Fruit fly (Drosophila melanogaster) whole organism, prepupa: ENCODE data around the gene Fcp3C.

Source experiments
- CG10631 ChIP-seq: fragments of 200-800 bp; sonication (Bioruptor generic); optimal IDR thresholded peaks from 2 replicates; lab custom pipeline; 2016; ENCODE audit warnings: missing biosample characterization, missing genetic modification characterization
- CG10669 ChIP-seq: fragments of 200-800 bp; sonication (Bioruptor generic); optimal IDR thresholded peaks from 3 replicates; lab custom pipeline; 2018; ENCODE audit warnings: missing biosample characterization, mild to moderate bottlenecking, missing genetic modification characterization, moderate library complexity
- CG11294 ChIP-seq: fragments of 200-800 bp; sonication (Bioruptor generic); IDR thresholded peaks from 2 replicates; pipeline ENCODE4 v1.3.6; 2022; ENCODE audit warnings: missing biosample characterization, missing genetic modification characterization
- CG11762 ChIP-seq: fragments of 200-800 bp; sonication (Bioruptor generic); optimal IDR thresholded peaks from 3 replicates; lab custom pipeline; 2016; ENCODE audit warnings: missing biosample characterization, missing genetic modification characterization; ENCODE audit not compliant: insufficient read depth
- CG11902 ChIP-seq: fragments of 200-800 bp; sonication (Bioruptor generic); optimal IDR thresholded peaks from 3 replicates; lab custom pipeline; 2016; ENCODE audit warnings: missing biosample characterization, missing genetic modification characterization
- CG15336 ChIP-seq: fragments of 200-800 bp; sonication (Bioruptor generic); IDR thresholded peaks from 2 replicates; pipeline ENCODE4 v1.3.6; 2022; ENCODE audit warnings: missing biosample characterization, missing genetic modification characterization
- CG1621 ChIP-seq: fragments of 200-800 bp; sonication (Bioruptor generic); optimal IDR thresholded peaks from 3 replicates; lab custom pipeline; 2018; ENCODE audit warnings: missing biosample characterization, mild to moderate bottlenecking, missing genetic modification characterization
- CG3032 ChIP-seq: fragments of 200-800 bp; optimal IDR thresholded peaks from 2 replicates; lab custom pipeline; 2019; ENCODE audit warnings: missing biosample characterization, mild to moderate bottlenecking, missing genetic modification characterization, moderate library complexity
- CG31627 ChIP-seq: fragments of 200-800 bp; sonication (Bioruptor generic); optimal IDR thresholded peaks from 3 replicates; lab custom pipeline; 2016; ENCODE audit warnings: missing biosample characterization, missing genetic modification characterization
- CG32006 ChIP-seq: fragments of 200-800 bp; sonication (Bioruptor generic); optimal IDR thresholded peaks from 3 replicates; lab custom pipeline; 2017; ENCODE audit warnings: missing biosample characterization, mild to moderate bottlenecking, missing genetic modification characterization
- CG34406 ChIP-seq: fragments of 200-800 bp; sonication (Bioruptor generic); optimal IDR thresholded peaks from 3 replicates; lab custom pipeline; 2016; ENCODE audit warnings: missing biosample characterization, missing genetic modification characterization
- CG3919 ChIP-seq: fragments of 200-800 bp; sonication (Bioruptor generic); optimal IDR thresholded peaks from 3 replicates; lab custom pipeline; 2016; ENCODE audit warnings: missing biosample characterization, missing genetic modification characterization
- CG6163 ChIP-seq: fragments of 200-800 bp; sonication (Bioruptor generic); IDR thresholded peaks from 3 replicates; pipeline ENCODE4 v1.3.6; 2022; ENCODE audit warnings: missing biosample characterization, missing genetic modification characterization
- CG6276 ChIP-seq: fragments of 200-800 bp; sonication (Bioruptor generic); optimal IDR thresholded peaks from 2 replicates; lab custom pipeline; 2017; ENCODE audit warnings: missing biosample characterization, mild to moderate bottlenecking, missing genetic modification characterization
- CG6792 ChIP-seq: fragments of 200-800 bp; sonication (Bioruptor generic); optimal IDR thresholded peaks from 3 replicates; lab custom pipeline; 2016; ENCODE audit warnings: missing biosample characterization, missing genetic modification characterization
- CG6808 ChIP-seq: fragments of 200-800 bp; sonication (Bioruptor generic); optimal IDR thresholded peaks from 3 replicates; lab custom pipeline; 2017; ENCODE audit warnings: missing biosample characterization, missing genetic modification characterization, mild to moderate bottlenecking, moderate library complexity, missing genetic modification reagents
- CG7368 ChIP-seq: fragments of 200-800 bp; sonication (Bioruptor generic); optimal IDR thresholded peaks from 3 replicates; lab custom pipeline; 2016; ENCODE audit warnings: missing biosample characterization, missing genetic modification characterization
- CG8119 ChIP-seq: fragments of 200-800 bp; sonication (Bioruptor generic); IDR thresholded peaks from 3 replicates; pipeline ENCODE4 v1.3.6; 2022; ENCODE audit warnings: missing biosample characterization, missing genetic modification characterization
- CG8319 ChIP-seq: fragments of 200-800 bp; sonication (Bioruptor generic); optimal IDR thresholded peaks from 3 replicates; lab custom pipeline; 2016; ENCODE audit warnings: missing biosample characterization, missing genetic modification characterization
- CG8632 ChIP-seq: fragments of 200-800 bp; sonication (Bioruptor generic); optimal IDR thresholded peaks from 3 replicates; lab custom pipeline; 2016; ENCODE audit warnings: missing biosample characterization, missing genetic modification characterization
- CG9139 ChIP-seq: fragments of 200-800 bp; sonication (Bioruptor generic); optimal IDR thresholded peaks from 3 replicates; lab custom pipeline; 2017; ENCODE audit warnings: missing biosample characterization, mild to moderate bottlenecking, missing genetic modification characterization
- Eip75B ChIP-seq: fragments of 200-800 bp; sonication (Bioruptor generic); optimal IDR thresholded peaks from 3 replicates; lab custom pipeline; 2016; ENCODE audit warnings: missing biosample characterization, missing genetic modification characterization
- Eip93F ChIP-seq: fragments of 200-800 bp; sonication (Bioruptor generic); optimal IDR thresholded peaks from 2 replicates; lab custom pipeline; 2016; ENCODE audit warnings: missing biosample characterization, mild to moderate bottlenecking, missing genetic modification characterization
- Ets21C ChIP-seq: fragments of 200-800 bp; sonication (Bioruptor generic); optimal IDR thresholded peaks from 3 replicates; lab custom pipeline; 2016; ENCODE audit warnings: missing biosample characterization, missing genetic modification characterization
- Ets96B ChIP-seq: fragments of 200-800 bp; optimal IDR thresholded peaks from 2 replicates; lab custom pipeline; 2019; ENCODE audit warnings: missing biosample characterization, mild to moderate bottlenecking, missing genetic modification characterization, moderate library complexity
- Hr38 ChIP-seq: sonication (Bioruptor generic); optimal IDR thresholded peaks from 2 replicates; lab custom pipeline; 2016; ENCODE audit warnings: missing biosample characterization, missing genetic modification characterization
- Hr39 ChIP-seq: fragments of 200-800 bp; sonication (Bioruptor generic); optimal IDR thresholded peaks from 2 replicates; lab custom pipeline; 2016; ENCODE audit warnings: missing biosample characterization, missing genetic modification characterization
- Lpt ChIP-seq: fragments of 200-800 bp; sonication (Bioruptor generic); optimal IDR thresholded peaks from 3 replicates; lab custom pipeline; 2016; ENCODE audit warnings: missing biosample characterization, missing genetic modification characterization
- Met ChIP-seq: fragments of 200-800 bp; sonication (Bioruptor generic); optimal IDR thresholded peaks from 3 replicates; lab custom pipeline; 2016; ENCODE audit warnings: missing biosample characterization, missing genetic modification characterization
- OdsH ChIP-seq: fragments of 200-800 bp; sonication (Bioruptor generic); optimal IDR thresholded peaks from 3 replicates; lab custom pipeline; 2016; ENCODE audit warnings: missing biosample characterization, missing genetic modification characterization
- Smox ChIP-seq: fragments of 200-800 bp; sonication (Bioruptor generic); optimal IDR thresholded peaks from 3 replicates; lab custom pipeline; 2016; ENCODE audit warnings: missing biosample characterization, missing genetic modification characterization
- Sox102F ChIP-seq: fragments of 200-800 bp; sonication (Bioruptor generic); optimal IDR thresholded peaks from 2 replicates; lab custom pipeline; 2016; ENCODE audit warnings: missing biosample characterization, mild to moderate bottlenecking, missing genetic modification characterization
- Sox14 ChIP-seq: fragments of 200-800 bp; sonication (Bioruptor generic); optimal IDR thresholded peaks from 3 replicates; lab custom pipeline; 2016; ENCODE audit warnings: missing biosample characterization, missing genetic modification characterization
- Sox15 ChIP-seq: fragments of 200-800 bp; sonication (Bioruptor generic); optimal IDR thresholded peaks from 3 replicates; lab custom pipeline; 2016; ENCODE audit warnings: missing biosample characterization, missing genetic modification characterization
- achi ChIP-seq: fragments of 200-800 bp; sonication (Bioruptor generic); optimal IDR thresholded peaks from 3 replicates; lab custom pipeline; 2016; ENCODE audit warnings: missing biosample characterization, missing genetic modification characterization
- acj6 ChIP-seq: fragments of 200-800 bp; sonication (Bioruptor generic); optimal IDR thresholded peaks from 3 replicates; lab custom pipeline; 2016; ENCODE audit warnings: missing biosample characterization, missing genetic modification characterization
- cyc ChIP-seq: fragments of 200-800 bp; sonication (Bioruptor generic); optimal IDR thresholded peaks from 3 replicates; lab custom pipeline; 2016; ENCODE audit warnings: missing biosample characterization, missing genetic modification characterization
- dac ChIP-seq: fragments of 200-800 bp; sonication (Bioruptor generic); optimal IDR thresholded peaks from 2 replicates; lab custom pipeline; 2017; ENCODE audit warnings: missing biosample characterization, mild to moderate bottlenecking, missing genetic modification characterization
- eg ChIP-seq: fragments of 200-800 bp; sonication (Bioruptor generic); IDR thresholded peaks from 3 replicates; pipeline ENCODE4 v1.3.6; 2022; ENCODE audit warnings: missing biosample characterization, missing genetic modification characterization
- esn ChIP-seq: fragments of 200-800 bp; sonication (Bioruptor generic); optimal IDR thresholded peaks from 2 replicates; lab custom pipeline; 2016; ENCODE audit warnings: missing biosample characterization, mild to moderate bottlenecking, missing genetic modification characterization, moderate library complexity
- fd59A ChIP-seq: fragments of 200-800 bp; sonication (Bioruptor generic); optimal IDR thresholded peaks from 2 replicates; lab custom pipeline; 2017; ENCODE audit warnings: missing biosample characterization, mild to moderate bottlenecking, missing genetic modification characterization, missing genetic modification reagents
- fd85E ChIP-seq: fragments of 200-800 bp; sonication (Bioruptor generic); optimal IDR thresholded peaks from 3 replicates; lab custom pipeline; 2016; ENCODE audit warnings: missing biosample characterization, missing genetic modification characterization
- fkh ChIP-seq: fragments of 200-800 bp; sonication (Bioruptor generic); optimal IDR thresholded peaks from 3 replicates; lab custom pipeline; 2017; ENCODE audit warnings: missing biosample characterization, mild to moderate bottlenecking, missing genetic modification characterization, moderate library complexity
- net ChIP-seq: fragments of 200-800 bp; sonication (Bioruptor generic); optimal IDR thresholded peaks from 3 replicates; lab custom pipeline; 2016; ENCODE audit warnings: missing biosample characterization, missing genetic modification characterization
- salr ChIP-seq, 2 experiments: fragments of 200-800 bp; sonication (Bioruptor generic); optimal IDR thresholded peaks; 3 replicates each; lab custom pipeline; 2016 to 2018; ENCODE audit warnings: missing biosample characterization in 2 of 2, missing genetic modification characterization in 2 of 2, mild to moderate bottlenecking in 1 of 2
- spab ChIP-seq: fragments of 200-800 bp; sonication (Bioruptor generic); optimal IDR thresholded peaks from 2 replicates; lab custom pipeline; 2017; ENCODE audit warnings: missing biosample characterization, mild to moderate bottlenecking, missing genetic modification characterization, missing genetic modification reagents
- ss ChIP-seq, 2 experiments: fragments of 200-800 bp; sonication (Bioruptor generic); optimal IDR thresholded peaks; 2 replicates in 1 of 2; 3 replicates in 1 of 2; lab custom pipeline; 2017 to 2018; ENCODE audit warnings: mild to moderate bottlenecking in 2 of 2, missing biosample characterization in 2 of 2, missing genetic modification characterization in 2 of 2, moderate library complexity in 1 of 2
- svp ChIP-seq: fragments of 200-800 bp; sonication (Bioruptor generic); peaks from one replicate; lab custom pipeline; 2016; ENCODE audit warnings: missing biosample characterization, missing genetic modification characterization
- topi ChIP-seq: fragments of 200-800 bp; sonication (Bioruptor generic); optimal IDR thresholded peaks from 3 replicates; lab custom pipeline; 2016; ENCODE audit warnings: missing biosample characterization, missing genetic modification characterization
- vri ChIP-seq: fragments of 200-800 bp; sonication (Bioruptor generic); optimal IDR thresholded peaks from 3 replicates; lab custom pipeline; 2016; ENCODE audit warnings: missing biosample characterization, mild to moderate bottlenecking, missing genetic modification characterization

Gene Fcp3C

DNA sequence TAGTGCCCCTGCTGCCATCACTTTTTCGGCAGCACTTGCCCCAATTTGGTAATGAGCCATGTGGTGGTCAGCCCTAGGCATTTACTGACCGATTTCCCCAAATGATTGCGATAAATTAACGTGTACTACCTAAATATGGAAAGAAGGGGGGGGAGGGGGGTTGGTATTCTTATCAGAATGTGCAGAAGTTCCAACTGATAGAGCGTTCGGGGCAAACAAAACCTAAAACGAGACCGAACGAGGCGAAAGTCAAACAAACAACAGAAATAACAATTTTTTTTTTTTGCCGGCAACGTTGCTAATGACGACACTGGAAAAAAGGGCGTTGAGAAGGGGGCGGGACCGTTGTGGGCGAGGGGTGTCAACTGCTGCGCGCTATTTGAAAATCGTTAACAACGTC is 12.3 kb upstream of the Fcp3C start:
- peak; percentile 55 for TF ChIP-seq fkh (GFP tag; lab: Kevin White, UChicago)
- TF ChIP-seq Ets96B (tag; lab: Kevin White, UChicago): no peak
- TF ChIP-seq, all 60 proteins: peak for 1

DNA sequence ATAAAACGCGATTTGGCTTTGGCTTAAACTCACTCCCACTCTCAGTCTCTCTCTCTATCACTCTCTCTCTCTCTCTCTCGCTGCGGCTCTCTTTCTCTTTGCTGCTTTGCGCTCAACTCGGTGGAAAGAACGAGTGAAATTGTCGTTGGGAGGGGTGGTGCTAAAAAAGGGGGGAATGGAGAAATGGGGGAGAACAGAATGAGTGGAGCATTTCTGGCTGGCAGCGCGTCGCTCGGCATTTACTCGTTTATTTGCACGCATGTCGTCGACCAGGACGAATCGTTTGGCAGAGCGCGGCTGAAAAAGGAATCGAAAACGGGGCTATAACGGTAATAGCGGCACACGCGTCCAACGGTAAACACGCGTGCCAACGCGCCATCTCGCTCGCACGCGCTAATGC is 1.9 kb upstream of the Fcp3C start, which contains the start of gene dnc:
Gene dnc (plus strand): TSS at position 248 of the 400 bp plus-strand sequence.
- TF ChIP-seq CG8319 (no peak), OdsH (GFP tag; lab: Kevin White, UChicago) (no peak), Met (GFP tag; lab: Kevin White, UChicago) (no peak), topi (GFP tag; lab: Kevin White, UChicago) (no peak), CG3032 (no peak), CG6163 (0 out of 3 replicates have a peak, but pooled peaks have one; percentile 40), CG34406 (no peak), salr (GFP tag; optimal IDR thresholded peaks at IDR 0.05; lab: Kevin White, UChicago) (no peak), CG3919 (GFP tag; lab: Kevin White, UChicago) (no peak), CG15336 (peak; percentile 43; the same call in 1 of the 2 replicates), CG11762 (GFP tag; lab: Kevin White, UChicago) (no peak), cyc (GFP tag; lab: Kevin White, UChicago) (no peak), Smox (GFP tag; lab: Kevin White, UChicago) (no peak), Hr39 (GFP tag; lab: Kevin White, UChicago) (no peak), CG1621 (no peak), vri (GFP tag; lab: Kevin White, UChicago) (no peak), Lpt (no peak), CG11902 (GFP tag; lab: Kevin White, UChicago) (no peak), Hr38 (GFP tag; lab: Kevin White, UChicago) (no peak), fd85E (no peak), net (GFP tag; lab: Kevin White, UChicago) (peak; percentile 26), dac (no peak), CG9139 (GFP tag; lab: Kevin White, UChicago) (peak; percentile 15), CG10669 (GFP tag; lab: Kevin White, UChicago) (no peak), CG10631 (GFP tag; lab: Kevin White, UChicago) (no peak), esn (no peak), Eip75B (GFP tag; lab: Kevin White, UChicago) (no peak), spab (GFP tag; lab: Kevin White, UChicago) (no peak), CG6792 (GFP tag; lab: Kevin White, UChicago) (no peak), Sox15 (GFP tag; lab: Kevin White, UChicago) (no peak), Ets96B (tag; lab: Kevin White, UChicago) (no peak), CG6808 (GFP tag; lab: Kevin White, UChicago) (no peak), fd59A (GFP tag; lab: Kevin White, UChicago) (no peak), CG7368 (GFP tag; lab: Kevin White, UChicago) (no peak), CG31627 (no peak), CG8632 (GFP tag; lab: Kevin White, UChicago) (no peak), acj6 (GFP tag; lab: Kevin White, UChicago) (no peak), Sox14 (no peak), Sox102F (GFP tag; lab: Kevin White, UChicago) (no peak), achi (GFP tag; lab: Kevin White, UChicago) (no peak), fkh (GFP tag; lab: Kevin White, UChicago) (peak; percentile 8), CG6276 (GFP tag; lab: Kevin White, UChicago) (peak; percentile 8), CG32006 (GFP tag; lab: Kevin White, UChicago) (no peak), ss (GFP tag; optimal IDR thresholded peaks at IDR 0.05; lab: Kevin White, UChicago) (peak; percentile 13 to 45), CG11294 (GFP tag; lab: Robert Waterston, UW) (no peak), Eip93F (GFP tag; lab: Kevin White, UChicago) (no peak), svp (no peak), CG8119 (GFP tag; lab: Robert Waterston, UW) (no peak), Ets21C (GFP tag; lab: Kevin White, UChicago) (no peak), eg (GFP tag; lab: Robert Waterston, UW) (peak; percentile 30; the same call in 1 of the 3 replicates)
